Worm (Caenorhabditis elegans) whole organism, L2 larva: Measurements from ENCODE around the gene Y17G7B.21.

ENCODE experiments used
- C34F6.9 ChIP-seq: fragments of 150-350 bp; optimal IDR thresholded peaks from 2 replicates; lab custom pipeline; 2014; ENCODE audit warnings: missing biosample characterization, missing genetic modification characterization
- F13H6.1 ChIP-seq: sonication (generic microtip); optimal IDR thresholded peaks from 2 replicates; lab custom pipeline; 2016; ENCODE audit warnings: missing genetic modification characterization, missing compliant biosample characterization
- R02D3.7 ChIP-seq: fragments of 150-350 bp; optimal IDR thresholded peaks from 2 replicates; lab custom pipeline; 2014; ENCODE audit warnings: missing biosample characterization, missing genetic modification characterization
- Y55F3AM.14 ChIP-seq: fragments of 200-800 bp; sonication (Bioruptor generic); optimal IDR thresholded peaks from 2 replicates; lab custom pipeline; 2018; ENCODE audit warnings: mild to moderate bottlenecking, missing genetic modification characterization, missing compliant biosample characterization
- ZK546.5 ChIP-seq: sonication (generic microtip); optimal IDR thresholded peaks from 2 replicates; lab custom pipeline; 2017; ENCODE audit warnings: missing biosample characterization, missing genetic modification characterization
- alr-1 ChIP-seq: fragments of 150-350 bp; optimal IDR thresholded peaks from 2 replicates; lab custom pipeline; 2014; ENCODE audit warnings: missing biosample characterization, missing genetic modification characterization
- aly-2 ChIP-seq: fragments of 150-350 bp; optimal IDR thresholded peaks from 2 replicates; lab custom pipeline; 2014; ENCODE audit warnings: missing biosample characterization, missing genetic modification characterization
- ama-1 ChIP-seq: fragments of 150-350 bp; optimal IDR thresholded peaks from 2 replicates; lab custom pipeline; 2018; ENCODE audit warnings: inconsistent platforms
- blmp-1 ChIP-seq: sonication (generic microtip); optimal IDR thresholded peaks from 2 replicates; lab custom pipeline; 2017; ENCODE audit warnings: missing genetic modification characterization, mild to moderate bottlenecking, missing compliant biosample characterization, antibody characterized with exemption, moderate library complexity; ENCODE audit not compliant: insufficient read depth
- ceh-16 ChIP-seq: fragments of 150-350 bp; optimal IDR thresholded peaks from 2 replicates; lab custom pipeline; 2014; ENCODE audit warnings: missing biosample characterization, missing genetic modification characterization
- ceh-82 ChIP-seq: fragments of 150-350 bp; optimal IDR thresholded peaks from 2 replicates; lab custom pipeline; 2014; ENCODE audit warnings: missing biosample characterization, missing genetic modification characterization
- crh-2 ChIP-seq: sonication (generic microtip); optimal IDR thresholded peaks from 2 replicates; lab custom pipeline; 2017; ENCODE audit warnings: missing biosample characterization, missing genetic modification characterization
- dmd-4 ChIP-seq: sonication (generic microtip); optimal IDR thresholded peaks from 2 replicates; lab custom pipeline; 2017; ENCODE audit warnings: missing biosample characterization, missing genetic modification characterization
- egl-27 ChIP-seq: sonication (generic microtip); optimal IDR thresholded peaks from 3 replicates; lab custom pipeline; 2017; ENCODE audit warnings: missing biosample characterization, missing genetic modification reagents, missing genetic modification characterization
- elt-1 ChIP-seq: fragments of 150-350 bp; optimal IDR thresholded peaks from 2 replicates; lab custom pipeline; 2014; ENCODE audit warnings: missing biosample characterization, missing genetic modification characterization
- elt-3 ChIP-seq: sonication (generic microtip); optimal IDR thresholded peaks from 2 replicates; lab custom pipeline; 2017; ENCODE audit warnings: missing biosample characterization, missing genetic modification characterization
- fos-1 ChIP-seq: fragments of 150-350 bp; optimal IDR thresholded peaks from 2 replicates; lab custom pipeline; 2014; ENCODE audit warnings: missing biosample characterization, missing genetic modification characterization
- gmeb-1 ChIP-seq: fragments of 150-350 bp; optimal IDR thresholded peaks from 2 replicates; lab custom pipeline; 2014; ENCODE audit warnings: missing biosample characterization, missing genetic modification characterization
- lin-11 ChIP-seq: fragments of 150-350 bp; sonication (generic microtip); optimal IDR thresholded peaks from 2 replicates; lab custom pipeline; 2014; ENCODE audit warnings: missing biosample characterization, missing genetic modification characterization, inconsistent platforms, mixed read lengths
- lin-13 ChIP-seq: fragments of 150-350 bp; optimal IDR thresholded peaks from 2 replicates; lab custom pipeline; 2014; ENCODE audit warnings: missing biosample characterization, missing genetic modification reagents, missing genetic modification characterization
- lin-39 ChIP-seq: fragments of 150-350 bp; optimal IDR thresholded peaks from 2 replicates; lab custom pipeline; 2014; ENCODE audit warnings: missing biosample characterization, missing genetic modification reagents, missing genetic modification characterization
- lsy-2 ChIP-seq, 2 experiments: fragments of 150-350 bp in 1 of 2; sonication (generic microtip) in 1 of 2; optimal IDR thresholded peaks; 2 replicates each; lab custom pipeline; 2014 to 2017; ENCODE audit warnings: missing biosample characterization in 2 of 2, missing genetic modification characterization in 2 of 2
- mab-5 ChIP-seq: fragments of 150-350 bp; optimal IDR thresholded peaks from 2 replicates; lab custom pipeline; 2014; ENCODE audit warnings: missing biosample characterization, missing genetic modification characterization
- mbf-1 ChIP-seq: sonication (generic microtip); optimal IDR thresholded peaks from 2 replicates; lab custom pipeline; 2017; ENCODE audit warnings: missing biosample characterization, missing genetic modification characterization
- mdl-1 ChIP-seq, 2 experiments: fragments of 150-350 bp in 1 of 2; sonication (generic microtip) in 1 of 2; optimal IDR thresholded peaks; 2 replicates each; lab custom pipeline; 2017; ENCODE audit warnings: missing biosample characterization in 2 of 2, missing genetic modification characterization in 2 of 2
- nhr-10 ChIP-seq: sonication (generic microtip); optimal IDR thresholded peaks from 2 replicates; lab custom pipeline; 2017; ENCODE audit warnings: missing biosample characterization, missing genetic modification characterization
- nhr-11 ChIP-seq: fragments of 150-350 bp; optimal IDR thresholded peaks from 2 replicates; lab custom pipeline; 2014; ENCODE audit warnings: missing biosample characterization, missing genetic modification characterization
- nhr-12 ChIP-seq: fragments of 150-350 bp; optimal IDR thresholded peaks from 2 replicates; lab custom pipeline; 2014; ENCODE audit warnings: missing biosample characterization, missing genetic modification characterization
- nhr-129 ChIP-seq: fragments of 150-350 bp; optimal IDR thresholded peaks from 2 replicates; lab custom pipeline; 2014; ENCODE audit warnings: missing biosample characterization, missing genetic modification characterization
- nhr-21 ChIP-seq: fragments of 150-350 bp; optimal IDR thresholded peaks from 2 replicates; lab custom pipeline; 2014; ENCODE audit warnings: missing biosample characterization, missing genetic modification characterization
- nhr-23 ChIP-seq: fragments of 150-350 bp; optimal IDR thresholded peaks from 2 replicates; lab custom pipeline; 2014; ENCODE audit warnings: missing biosample characterization, missing genetic modification reagents, missing genetic modification characterization
- nhr-237 ChIP-seq: fragments of 150-350 bp; optimal IDR thresholded peaks from 2 replicates; lab custom pipeline; 2014; ENCODE audit warnings: missing biosample characterization, missing genetic modification characterization
- nhr-25 ChIP-seq: fragments of 150-350 bp; sonication (generic microtip); optimal IDR thresholded peaks from 3 replicates; lab custom pipeline; 2014; ENCODE audit warnings: missing biosample characterization, missing genetic modification characterization
- nhr-6 ChIP-seq: fragments of 150-350 bp; optimal IDR thresholded peaks from 2 replicates; lab custom pipeline; 2014; ENCODE audit warnings: missing biosample characterization, missing genetic modification characterization
- nhr-77 ChIP-seq: fragments of 150-350 bp; optimal IDR thresholded peaks from 2 replicates; lab custom pipeline; 2014; ENCODE audit warnings: missing biosample characterization, missing genetic modification characterization
- peb-1 ChIP-seq: fragments of 150-350 bp; optimal IDR thresholded peaks from 2 replicates; lab custom pipeline; 2014; ENCODE audit warnings: missing biosample characterization, missing genetic modification characterization
- sem-4 ChIP-seq: fragments of 150-350 bp; optimal IDR thresholded peaks from 2 replicates; lab custom pipeline; 2014; ENCODE audit warnings: missing biosample characterization, missing genetic modification reagents, missing genetic modification characterization
- skn-1 ChIP-seq: sonication (generic microtip); optimal IDR thresholded peaks from 2 replicates; lab custom pipeline; 2017; ENCODE audit warnings: missing biosample characterization, missing genetic modification characterization
- sma-3 ChIP-seq: sonication (generic microtip); optimal IDR thresholded peaks from 2 replicates; lab custom pipeline; 2016; ENCODE audit warnings: missing genetic modification reagents, missing genetic modification characterization, missing compliant biosample characterization
- sma-9 ChIP-seq, 2 experiments: fragments of 150-350 bp in 1 of 2; sonication (generic microtip) in 1 of 2; optimal IDR thresholded peaks; 2 replicates each; lab custom pipeline; 2014 to 2016; ENCODE audit warnings: missing genetic modification characterization in 2 of 2, mild to moderate bottlenecking in 1 of 2, missing biosample characterization in 1 of 2, missing compliant biosample characterization in 1 of 2, missing genetic modification reagents in 1 of 2, moderate library complexity in 1 of 2
- snpc-4 ChIP-seq: fragments of 150-350 bp; optimal IDR thresholded peaks from 2 replicates; lab custom pipeline; 2014; ENCODE audit warnings: missing biosample characterization, missing genetic modification characterization
- unc-39 ChIP-seq: fragments of 150-350 bp; optimal IDR thresholded peaks from 2 replicates; lab custom pipeline; 2014; ENCODE audit warnings: missing biosample characterization, missing genetic modification characterization
- unc-55 ChIP-seq: fragments of 150-350 bp; sonication (generic microtip); optimal IDR thresholded peaks from 3 replicates; lab custom pipeline; 2014; ENCODE audit warnings: missing biosample characterization, missing genetic modification reagents, missing genetic modification characterization
- unc-62 ChIP-seq: fragments of 150-350 bp; optimal IDR thresholded peaks from 2 replicates; lab custom pipeline; 2014; ENCODE audit warnings: missing biosample characterization, missing genetic modification reagents, missing genetic modification characterization
- zag-1 ChIP-seq: fragments of 150-350 bp; optimal IDR thresholded peaks from 2 replicates; lab custom pipeline; 2014; ENCODE audit warnings: missing biosample characterization, missing genetic modification characterization
- ztf-1 ChIP-seq: fragments of 200-800 bp; sonication (Bioruptor generic); conservative IDR thresholded peaks from 2 replicates; pipeline ENCODE4 v1.3.6; 2022; ENCODE audit warnings: missing genetic modification characterization, missing compliant biosample characterization
- ztf-11 ChIP-seq: sonication (generic microtip); optimal IDR thresholded peaks from 2 replicates; lab custom pipeline; 2017; ENCODE audit warnings: missing biosample characterization, missing genetic modification characterization
- ztf-4 ChIP-seq: fragments of 150-350 bp; optimal IDR thresholded peaks from 2 replicates; lab custom pipeline; 2014; ENCODE audit warnings: missing biosample characterization, missing genetic modification characterization

Y17G7B.21 gene

ce11 chrII:11968275-11968674 is 9.2 kb downstream of the Y17G7B.21 start, which contains the start of gene mex-1:
Gene mex-1 (plus strand): TSS chrII:11968637.
- TF ChIP-seq ceh-16 (tag; lab: Kevin White, UChicago) = no peak
- no peak for TF ChIP-seq nhr-23 (tag; lab: Kevin White, UChicago)
- TF ChIP-seq sma-3 = no peak
- no peak for TF ChIP-seq crh-2 (tag; lab: Kevin White, UChicago)
- no peak for TF ChIP-seq mab-5 (tag; lab: Kevin White, UChicago)
- no peak for TF ChIP-seq Y55F3AM.14 (GFP tag; lab: Kevin White, UChicago)
- TF ChIP-seq, all 48 proteins: peak for 0

- TF ChIP-seq nhr-6 (tag; lab: Kevin White, UChicago) (peak; percentile 79), C34F6.9 (tag; lab: Kevin White, UChicago) (peak; percentile 99), nhr-129 (tag; lab: Kevin White, UChicago) (peak; percentile 93), snpc-4 (tag; lab: Kevin White, UChicago) (peak; percentile 70), nhr-11 (tag; lab: Kevin White, UChicago) (no peak), nhr-77 (tag; lab: Kevin White, UChicago) (peak; percentile 66), ZK546.5 (tag; lab: Kevin White, UChicago) (peak; percentile 74), ceh-16 (tag; lab: Kevin White, UChicago) (no peak), nhr-237 (tag; lab: Kevin White, UChicago) (peak; percentile 10), gmeb-1 (tag; lab: Kevin White, UChicago) (peak; percentile 88), sma-9 (GFP tag; optimal IDR thresholded peaks at IDR 0.05; lab: Kevin White, UChicago) (peak; percentile 87), sma-9 (tag; optimal IDR thresholded peaks at IDR 0.05; lab: Kevin White, UChicago) (no peak), skn-1 (tag; lab: Kevin White, UChicago) (peak; percentile 52), ztf-1 (GFP tag; lab: Robert Waterston, UW) (no peak), nhr-23 (tag; lab: Kevin White, UChicago) (no peak), aly-2 (tag; lab: Kevin White, UChicago) (no peak), elt-3 (tag; lab: Kevin White, UChicago) (no peak), ztf-4 (peak; percentile 81), dmd-4 (tag; lab: Kevin White, UChicago) (no peak), elt-1 (tag; lab: Kevin White, UChicago) (no peak), unc-39 (no peak), unc-55 (GFP tag; lab: Kevin White, UChicago) (peak; percentile 97), nhr-12 (tag; lab: Kevin White, UChicago) (no peak), crh-2 (tag; lab: Kevin White, UChicago) (peak; percentile 96), lsy-2 (tag; optimal IDR thresholded peaks at IDR 0.05; lab: Kevin White, UChicago) (peak; percentile 72 to 94), mbf-1 (tag; lab: Kevin White, UChicago) (no peak), ceh-82 (tag; lab: Kevin White, UChicago) (peak; percentile 64), ama-1 (lab: Kevin White, UChicago) (peak; percentile 70), mdl-1 (tag; optimal IDR thresholded peaks at IDR 0.05; lab: Kevin White, UChicago) (peak; percentile 65 to 95), egl-27 (tag; lab: Kevin White, UChicago) (peak; percentile 88), lin-39 (tag; lab: Kevin White, UChicago) (peak; percentile 52), sem-4 (peak; percentile 73), peb-1 (tag; lab: Kevin White, UChicago) (no peak), Y55F3AM.14 (GFP tag; lab: Kevin White, UChicago) (peak; percentile 81), nhr-10 (tag; lab: Kevin White, UChicago) (peak; percentile 43), F13H6.1 (peak; percentile 92), alr-1 (tag; lab: Kevin White, UChicago) (no peak), sma-3 (peak; percentile 96), R02D3.7 (tag; lab: Kevin White, UChicago) (no peak), lin-11 (peak; percentile 87), ztf-11 (tag; lab: Kevin White, UChicago) (no peak), nhr-25 (tag; lab: Kevin White, UChicago) (peak; percentile 95), blmp-1 (tag; lab: Kevin White, UChicago) (peak; percentile 80), zag-1 (tag; lab: Kevin White, UChicago) (peak; percentile 80), mab-5 (tag; lab: Kevin White, UChicago) (peak; percentile 78), unc-62 (GFP tag; lab: Kevin White, UChicago) (no peak), nhr-21 (tag; lab: Kevin White, UChicago) (peak; percentile 78), fos-1 (tag; lab: Kevin White, UChicago) (peak; percentile 96), lin-13 (GFP tag; lab: Kevin White, UChicago) (peak; percentile 96)
Measured at ce11 chrII:11967507-11968127, 9.8 kb downstream of the Y17G7B.21 start, which contains the start of gene W03C9.5. Gene W03C9.5 (minus strand): TSS chrII:11967544.
